Fruit fly (Drosophila melanogaster) whole organism, prepupa: ENCODE measurements around the gene Cyp12a5.
A peak's percentile ranks its signal among the peaks of the same experiment; 100 is the strongest.

ENCODE experiments used
- Blimp-1 ChIP-seq: fragments of 200-800 bp; sonication (Bioruptor generic); optimal IDR thresholded peaks from 3 replicates; lab custom pipeline; 2017; ENCODE audit warnings: missing biosample characterization, missing genetic modification characterization, mild to moderate bottlenecking, moderate library complexity, missing genetic modification reagents
- CG10631 ChIP-seq: fragments of 200-800 bp; sonication (Bioruptor generic); optimal IDR thresholded peaks from 2 replicates; lab custom pipeline; 2016; ENCODE audit warnings: missing biosample characterization, missing genetic modification characterization
- CG10669 ChIP-seq: fragments of 200-800 bp; sonication (Bioruptor generic); optimal IDR thresholded peaks from 3 replicates; lab custom pipeline; 2018; ENCODE audit warnings: missing biosample characterization, mild to moderate bottlenecking, missing genetic modification characterization, moderate library complexity
- CG11294 ChIP-seq: fragments of 200-800 bp; sonication (Bioruptor generic); IDR thresholded peaks from 2 replicates; pipeline ENCODE4 v1.3.6; 2022; ENCODE audit warnings: missing biosample characterization, missing genetic modification characterization
- CG11762 ChIP-seq: fragments of 200-800 bp; sonication (Bioruptor generic); optimal IDR thresholded peaks from 3 replicates; lab custom pipeline; 2016; ENCODE audit warnings: missing biosample characterization, missing genetic modification characterization; ENCODE audit not compliant: insufficient read depth
- CG11902 ChIP-seq: fragments of 200-800 bp; sonication (Bioruptor generic); optimal IDR thresholded peaks from 3 replicates; lab custom pipeline; 2016; ENCODE audit warnings: missing biosample characterization, missing genetic modification characterization
- CG15336 ChIP-seq: fragments of 200-800 bp; sonication (Bioruptor generic); IDR thresholded peaks from 2 replicates; pipeline ENCODE4 v1.3.6; 2022; ENCODE audit warnings: missing biosample characterization, missing genetic modification characterization
- CG1621 ChIP-seq: fragments of 200-800 bp; sonication (Bioruptor generic); optimal IDR thresholded peaks from 3 replicates; lab custom pipeline; 2018; ENCODE audit warnings: missing biosample characterization, mild to moderate bottlenecking, missing genetic modification characterization
- CG16779 ChIP-seq: fragments of 200-800 bp; sonication (Bioruptor generic); optimal IDR thresholded peaks from 3 replicates; lab custom pipeline; 2017; ENCODE audit warnings: missing biosample characterization, mild to moderate bottlenecking, missing genetic modification characterization
- CG3032 ChIP-seq: fragments of 200-800 bp; optimal IDR thresholded peaks from 2 replicates; lab custom pipeline; 2019; ENCODE audit warnings: missing biosample characterization, mild to moderate bottlenecking, missing genetic modification characterization, moderate library complexity
- CG31627 ChIP-seq: fragments of 200-800 bp; sonication (Bioruptor generic); optimal IDR thresholded peaks from 3 replicates; lab custom pipeline; 2016; ENCODE audit warnings: missing biosample characterization, missing genetic modification characterization
- CG32006 ChIP-seq: fragments of 200-800 bp; sonication (Bioruptor generic); optimal IDR thresholded peaks from 3 replicates; lab custom pipeline; 2017; ENCODE audit warnings: missing biosample characterization, mild to moderate bottlenecking, missing genetic modification characterization
- CG34406 ChIP-seq: fragments of 200-800 bp; sonication (Bioruptor generic); optimal IDR thresholded peaks from 3 replicates; lab custom pipeline; 2016; ENCODE audit warnings: missing biosample characterization, missing genetic modification characterization
- CG3919 ChIP-seq: fragments of 200-800 bp; sonication (Bioruptor generic); optimal IDR thresholded peaks from 3 replicates; lab custom pipeline; 2016; ENCODE audit warnings: missing biosample characterization, missing genetic modification characterization
- CG4318 ChIP-seq: fragments of 200-800 bp; sonication (Bioruptor generic); optimal IDR thresholded peaks from 3 replicates; lab custom pipeline; 2017; ENCODE audit warnings: missing biosample characterization, mild to moderate bottlenecking, missing genetic modification characterization
- CG6163 ChIP-seq: fragments of 200-800 bp; sonication (Bioruptor generic); IDR thresholded peaks from 3 replicates; pipeline ENCODE4 v1.3.6; 2022; ENCODE audit warnings: missing biosample characterization, missing genetic modification characterization
- CG6276 ChIP-seq: fragments of 200-800 bp; sonication (Bioruptor generic); optimal IDR thresholded peaks from 2 replicates; lab custom pipeline; 2017; ENCODE audit warnings: missing biosample characterization, mild to moderate bottlenecking, missing genetic modification characterization
- CG6792 ChIP-seq: fragments of 200-800 bp; sonication (Bioruptor generic); optimal IDR thresholded peaks from 3 replicates; lab custom pipeline; 2016; ENCODE audit warnings: missing biosample characterization, missing genetic modification characterization
- CG6808 ChIP-seq: fragments of 200-800 bp; sonication (Bioruptor generic); optimal IDR thresholded peaks from 3 replicates; lab custom pipeline; 2017; ENCODE audit warnings: missing biosample characterization, missing genetic modification characterization, mild to moderate bottlenecking, moderate library complexity, missing genetic modification reagents
- CG7368 ChIP-seq: fragments of 200-800 bp; sonication (Bioruptor generic); optimal IDR thresholded peaks from 3 replicates; lab custom pipeline; 2016; ENCODE audit warnings: missing biosample characterization, missing genetic modification characterization
- CG8119 ChIP-seq: fragments of 200-800 bp; sonication (Bioruptor generic); IDR thresholded peaks from 3 replicates; pipeline ENCODE4 v1.3.6; 2022; ENCODE audit warnings: missing biosample characterization, missing genetic modification characterization
- CG8319 ChIP-seq: fragments of 200-800 bp; sonication (Bioruptor generic); optimal IDR thresholded peaks from 3 replicates; lab custom pipeline; 2016; ENCODE audit warnings: missing biosample characterization, missing genetic modification characterization
- CG8632 ChIP-seq: fragments of 200-800 bp; sonication (Bioruptor generic); optimal IDR thresholded peaks from 3 replicates; lab custom pipeline; 2016; ENCODE audit warnings: missing biosample characterization, missing genetic modification characterization
- CG9139 ChIP-seq: fragments of 200-800 bp; sonication (Bioruptor generic); optimal IDR thresholded peaks from 3 replicates; lab custom pipeline; 2017; ENCODE audit warnings: missing biosample characterization, mild to moderate bottlenecking, missing genetic modification characterization
- Eip78C ChIP-seq: fragments of 200-800 bp; sonication (Bioruptor generic); peaks from one replicate; lab custom pipeline; 2016; ENCODE audit warnings: missing biosample characterization, missing genetic modification characterization
- Eip93F ChIP-seq: fragments of 200-800 bp; sonication (Bioruptor generic); optimal IDR thresholded peaks from 2 replicates; lab custom pipeline; 2016; ENCODE audit warnings: missing biosample characterization, mild to moderate bottlenecking, missing genetic modification characterization
- Ets21C ChIP-seq: fragments of 200-800 bp; sonication (Bioruptor generic); optimal IDR thresholded peaks from 3 replicates; lab custom pipeline; 2016; ENCODE audit warnings: missing biosample characterization, missing genetic modification characterization
- Ets96B ChIP-seq: fragments of 200-800 bp; optimal IDR thresholded peaks from 2 replicates; lab custom pipeline; 2019; ENCODE audit warnings: missing biosample characterization, mild to moderate bottlenecking, missing genetic modification characterization, moderate library complexity
- Gug ChIP-seq: fragments of 200-800 bp; sonication (Bioruptor generic); IDR thresholded peaks from 2 replicates; pipeline ENCODE4 v1.3.6; 2022; ENCODE audit warnings: missing biosample characterization, missing genetic modification characterization
- Hr4 ChIP-seq: fragments of 200-800 bp; sonication (Bioruptor generic); optimal IDR thresholded peaks from 3 replicates; lab custom pipeline; 2016; ENCODE audit warnings: missing biosample characterization, missing genetic modification characterization
- Lpt ChIP-seq: fragments of 200-800 bp; sonication (Bioruptor generic); optimal IDR thresholded peaks from 3 replicates; lab custom pipeline; 2016; ENCODE audit warnings: missing biosample characterization, missing genetic modification characterization
- Met ChIP-seq: fragments of 200-800 bp; sonication (Bioruptor generic); optimal IDR thresholded peaks from 3 replicates; lab custom pipeline; 2016; ENCODE audit warnings: missing biosample characterization, missing genetic modification characterization
- Smox ChIP-seq: fragments of 200-800 bp; sonication (Bioruptor generic); optimal IDR thresholded peaks from 3 replicates; lab custom pipeline; 2016; ENCODE audit warnings: missing biosample characterization, missing genetic modification characterization
- Sox102F ChIP-seq: fragments of 200-800 bp; sonication (Bioruptor generic); optimal IDR thresholded peaks from 2 replicates; lab custom pipeline; 2016; ENCODE audit warnings: missing biosample characterization, mild to moderate bottlenecking, missing genetic modification characterization
- Sox14 ChIP-seq: fragments of 200-800 bp; sonication (Bioruptor generic); optimal IDR thresholded peaks from 3 replicates; lab custom pipeline; 2016; ENCODE audit warnings: missing biosample characterization, missing genetic modification characterization
- Sox15 ChIP-seq: fragments of 200-800 bp; sonication (Bioruptor generic); optimal IDR thresholded peaks from 3 replicates; lab custom pipeline; 2016; ENCODE audit warnings: missing biosample characterization, missing genetic modification characterization
- achi ChIP-seq: fragments of 200-800 bp; sonication (Bioruptor generic); optimal IDR thresholded peaks from 3 replicates; lab custom pipeline; 2016; ENCODE audit warnings: missing biosample characterization, missing genetic modification characterization
- acj6 ChIP-seq: fragments of 200-800 bp; sonication (Bioruptor generic); optimal IDR thresholded peaks from 3 replicates; lab custom pipeline; 2016; ENCODE audit warnings: missing biosample characterization, missing genetic modification characterization
- eg ChIP-seq: fragments of 200-800 bp; sonication (Bioruptor generic); IDR thresholded peaks from 3 replicates; pipeline ENCODE4 v1.3.6; 2022; ENCODE audit warnings: missing biosample characterization, missing genetic modification characterization
- esn ChIP-seq: fragments of 200-800 bp; sonication (Bioruptor generic); optimal IDR thresholded peaks from 2 replicates; lab custom pipeline; 2016; ENCODE audit warnings: missing biosample characterization, mild to moderate bottlenecking, missing genetic modification characterization, moderate library complexity
- fd85E ChIP-seq: fragments of 200-800 bp; sonication (Bioruptor generic); optimal IDR thresholded peaks from 3 replicates; lab custom pipeline; 2016; ENCODE audit warnings: missing biosample characterization, missing genetic modification characterization
- fkh ChIP-seq: fragments of 200-800 bp; sonication (Bioruptor generic); optimal IDR thresholded peaks from 3 replicates; lab custom pipeline; 2017; ENCODE audit warnings: missing biosample characterization, mild to moderate bottlenecking, missing genetic modification characterization, moderate library complexity
- lz ChIP-seq: fragments of 200-800 bp; sonication (Bioruptor generic); optimal IDR thresholded peaks from 3 replicates; lab custom pipeline; 2016; ENCODE audit warnings: missing biosample characterization, missing genetic modification characterization
- net ChIP-seq: fragments of 200-800 bp; sonication (Bioruptor generic); optimal IDR thresholded peaks from 3 replicates; lab custom pipeline; 2016; ENCODE audit warnings: missing biosample characterization, missing genetic modification characterization
- salr ChIP-seq, 2 experiments: fragments of 200-800 bp; sonication (Bioruptor generic); optimal IDR thresholded peaks; 3 replicates each; lab custom pipeline; 2016 to 2018; ENCODE audit warnings: missing biosample characterization in 2 of 2, missing genetic modification characterization in 2 of 2, mild to moderate bottlenecking in 1 of 2
- ss ChIP-seq, 2 experiments: fragments of 200-800 bp; sonication (Bioruptor generic); optimal IDR thresholded peaks; 2 replicates in 1 of 2; 3 replicates in 1 of 2; lab custom pipeline; 2017 to 2018; ENCODE audit warnings: mild to moderate bottlenecking in 2 of 2, missing biosample characterization in 2 of 2, missing genetic modification characterization in 2 of 2, moderate library complexity in 1 of 2
- svp ChIP-seq: fragments of 200-800 bp; sonication (Bioruptor generic); peaks from one replicate; lab custom pipeline; 2016; ENCODE audit warnings: missing biosample characterization, missing genetic modification characterization
- topi ChIP-seq: fragments of 200-800 bp; sonication (Bioruptor generic); optimal IDR thresholded peaks from 3 replicates; lab custom pipeline; 2016; ENCODE audit warnings: missing biosample characterization, missing genetic modification characterization
- vri ChIP-seq: fragments of 200-800 bp; sonication (Bioruptor generic); optimal IDR thresholded peaks from 3 replicates; lab custom pipeline; 2016; ENCODE audit warnings: missing biosample characterization, mild to moderate bottlenecking, missing genetic modification characterization

Gene Cyp12a5

DNA sequence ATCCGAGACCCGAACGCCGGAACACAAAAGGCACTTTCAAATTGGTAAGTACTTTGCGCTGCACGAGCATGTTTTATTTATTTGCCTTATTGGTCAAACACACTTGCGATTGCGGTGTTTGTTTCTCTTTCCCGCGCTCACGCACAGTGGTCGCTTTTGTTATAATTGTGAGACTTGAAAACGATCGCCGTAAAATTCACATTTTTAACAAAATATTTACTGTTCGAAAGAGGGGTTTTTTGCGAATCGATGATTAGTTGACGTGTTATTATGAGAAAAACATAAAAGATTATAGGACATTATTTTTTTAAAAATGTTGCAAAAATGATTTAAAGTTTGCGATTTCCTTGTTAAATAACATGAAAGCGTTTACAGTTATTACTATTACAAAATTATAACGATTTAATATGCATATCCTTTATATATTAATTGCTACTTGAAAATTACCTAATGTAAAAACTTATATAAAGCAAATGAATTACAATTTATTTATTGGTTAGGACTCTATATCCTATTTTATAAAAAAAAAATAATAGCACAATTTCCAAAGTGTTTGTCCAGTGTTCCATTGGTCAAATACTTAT lies 32.5 kb downstream of the Cyp12a5 start (continued):
- TF ChIP-seq Blimp-1 (no peak), CG8319 (no peak), CG4318 (GFP tag; lab: Kevin White, UChicago) (peak; percentile 70), Sox15 (GFP tag; lab: Kevin White, UChicago) (no peak), Met (GFP tag; lab: Kevin White, UChicago) (peak; percentile 66), CG9139 (GFP tag; lab: Kevin White, UChicago) (no peak), Eip78C (GFP tag; lab: Kevin White, UChicago) (peak; percentile 86), acj6 (GFP tag; lab: Kevin White, UChicago) (peak; percentile 43), esn (peak; percentile 43), CG10631 (GFP tag; lab: Kevin White, UChicago) (peak; percentile 30), CG8632 (GFP tag; lab: Kevin White, UChicago) (no peak), Hr4 (GFP tag; lab: Kevin White, UChicago) (peak; percentile 61), svp (GFP tag; lab: Kevin White, UChicago) (peak; percentile 76), CG3919 (GFP tag; lab: Kevin White, UChicago) (peak; percentile 59), achi (GFP tag; lab: Kevin White, UChicago) (peak; percentile 19), CG32006 (GFP tag; lab: Kevin White, UChicago) (peak; percentile 77), CG11762 (peak; percentile 3), Eip93F (GFP tag; lab: Kevin White, UChicago) (no peak), CG7368 (GFP tag; lab: Kevin White, UChicago) (no peak), lz (peak; percentile 33), CG34406 (peak; percentile 22), CG11294 (no peak), fkh (GFP tag; lab: Kevin White, UChicago) (peak; percentile 24), CG11902 (no peak), eg (peak; percentile 66), CG15336 (GFP tag; lab: Robert Waterston, UW) (no peak), CG8119 (GFP tag; lab: Robert Waterston, UW) (peak; percentile 25; the same call in 1 of the 3 replicates), Gug (GFP tag; lab: Robert Waterston, UW) (peak; percentile 9; the same call in 1 of the 2 replicates), CG1621 (tag; lab: Kevin White, UChicago) (no peak)

DNA sequence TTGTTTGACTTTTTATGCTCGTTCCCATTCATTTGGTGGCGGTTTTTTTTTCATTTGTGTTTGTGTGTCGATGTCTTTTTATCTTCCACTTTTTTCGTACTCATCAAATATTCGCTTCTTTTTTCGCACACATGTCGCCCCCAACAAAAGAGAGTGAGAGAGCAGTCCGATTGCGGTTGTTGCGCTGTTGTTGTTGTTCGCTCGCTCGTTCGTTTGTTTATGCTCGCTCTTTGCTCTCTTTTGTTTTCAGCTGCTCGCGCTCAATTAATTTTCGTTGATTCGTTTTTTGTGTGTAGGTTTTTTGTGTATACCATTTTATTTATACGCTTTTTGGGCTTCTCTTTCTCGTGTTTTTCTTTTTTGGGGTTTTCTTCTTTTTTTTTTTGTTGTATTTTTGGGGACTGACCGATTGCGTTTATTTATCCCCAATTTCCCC lies 33.2 kb downstream of the Cyp12a5 start:
- TF ChIP-seq Smox (GFP tag; lab: Kevin White, UChicago) (peak; percentile 2), net (GFP tag; lab: Kevin White, UChicago) (peak; percentile 3), CG6808 (GFP tag; lab: Kevin White, UChicago) (peak; percentile 32), Sox102F (GFP tag; lab: Kevin White, UChicago) (peak; percentile 47), CG9139 (GFP tag; lab: Kevin White, UChicago) (peak; percentile 59), CG6276 (GFP tag; lab: Kevin White, UChicago) (peak; percentile 75), CG15336 (GFP tag; lab: Robert Waterston, UW) (peak; percentile 61; the same call in 1 of the 2 replicates), CG8119 (GFP tag; lab: Robert Waterston, UW) (peak; percentile 73), CG6792 (GFP tag; lab: Kevin White, UChicago) (no peak), CG11902 (no peak), svp (GFP tag; lab: Kevin White, UChicago) (no peak), Hr4 (GFP tag; lab: Kevin White, UChicago) (no peak), CG16779 (peak; percentile 42), CG10669 (GFP tag; lab: Kevin White, UChicago) (no peak), CG4318 (GFP tag; lab: Kevin White, UChicago) (no peak), topi (GFP tag; lab: Kevin White, UChicago) (no peak), Sox15 (GFP tag; lab: Kevin White, UChicago) (no peak), ss (GFP tag; optimal IDR thresholded peaks at IDR 0.05; lab: Kevin White, UChicago) (peak; percentile 63 to 70), CG11294 (no peak), Eip93F (GFP tag; lab: Kevin White, UChicago) (peak; percentile 11), CG3032 (tag; lab: Kevin White, UChicago) (peak; percentile 0), vri (GFP tag; lab: Kevin White, UChicago) (peak; percentile 21), fkh (GFP tag; lab: Kevin White, UChicago) (no peak), Lpt (peak; percentile 29), CG6163 (GFP tag; lab: Robert Waterston, UW) (peak; percentile 81), Ets21C (GFP tag; lab: Kevin White, UChicago) (no peak), Ets96B (peak; percentile 25), salr (GFP tag; optimal IDR thresholded peaks at IDR 0.05; lab: Kevin White, UChicago) (no peak), Sox14 (GFP tag; lab: Kevin White, UChicago) (no peak), Blimp-1 (no peak), fd85E (GFP tag; lab: Kevin White, UChicago) (peak; percentile 20), esn (no peak), CG31627 (GFP tag; lab: Kevin White, UChicago) (no peak), CG8632 (GFP tag; lab: Kevin White, UChicago) (no peak)
